Worm (Caenorhabditis elegans): ENCODE data around the gene F58B4.7.

Gene F58B4.7

ce11 chrV:10965501-10965900 is 42.4 kb upstream of the F58B4.7 start, which contains the start of the genes ctf-4 and eef-1G (continued):
- TF ChIP-seq madf-6 (GFP tag; IDR thresholded peaks at IDR 0.05), result peak; percentile 91
- TF ChIP-seq dpff-1 (tag; optimal IDR thresholded peaks at IDR 0.05), result no peak
- TF ChIP-seq snpc-1.1 (tag; optimal IDR thresholded peaks at IDR 0.05; ENCODE audit: insufficient read depth), result peak; percentile 59
- peak; percentile 51 for TF ChIP-seq F49E8.2 (tag; optimal IDR thresholded peaks at IDR 0.05; ENCODE audit: insufficient read depth)
- peak; percentile 82 for TF ChIP-seq D2030.7 (GFP tag; IDR thresholded peaks at IDR 0.05)
- peak; percentile 57 for TF ChIP-seq B0019.2 (GFP tag; conservative IDR thresholded peaks at IDR 0.05)
- TF ChIP-seq F33H1.4 (GFP tag; IDR thresholded peaks at IDR 0.05), result peak; percentile 74
- peak; percentile 78 for TF ChIP-seq somi-1 (GFP tag; optimal IDR thresholded peaks at IDR 0.05)
- 0 out of 2 replicates have a peak, but pooled peaks have one; percentile 7 for TF ChIP-seq aptf-2 (GFP tag; conservative IDR thresholded peaks at IDR 0.05)
- 0 out of 2 replicates have a peak, but pooled peaks have one; percentile 62 for TF ChIP-seq cebp-2 (GFP tag; IDR thresholded peaks at IDR 0.05)
- no peak for TF ChIP-seq sea-2 (GFP tag; IDR thresholded peaks at IDR 0.05)
- peak; percentile 93 for TF ChIP-seq ceh-27 (GFP tag; optimal IDR thresholded peaks at IDR 0.05)
- TF ChIP-seq egl-44 (GFP tag; IDR thresholded peaks at IDR 0.05), result peak; percentile 80; the same call in 1 of the 2 replicates
- peak; percentile 88 for TF ChIP-seq snpc-1.3 (tag; optimal IDR thresholded peaks at IDR 0.05; ENCODE audit: insufficient read depth)
- peak; percentile 90 for TF ChIP-seq efl-1 (GFP tag; optimal IDR thresholded peaks at IDR 0.05)
- TF ChIP-seq K11D2.4 (GFP tag; IDR thresholded peaks at IDR 0.05), result peak; percentile 90
- no peak for TF ChIP-seq nhr-27 (tag; optimal IDR thresholded peaks at IDR 0.05)
- peak; percentile 54; the same call in 1 of the 2 replicates for TF ChIP-seq C17E4.6 (GFP tag; IDR thresholded peaks at IDR 0.05)
- peak; percentile 86 for TF ChIP-seq C06A6.2 (GFP tag; conservative IDR thresholded peaks at IDR 0.05)
- peak; percentile 14 for TF ChIP-seq T07F8.4 (tag; optimal IDR thresholded peaks at IDR 0.05)
- TF ChIP-seq T26A5.8 (tag; optimal IDR thresholded peaks at IDR 0.05), result no peak
- TF ChIP-seq F10E7.11 (tag; optimal IDR thresholded peaks at IDR 0.05), result no peak
- TF ChIP-seq madf-3 (GFP tag; IDR thresholded peaks at IDR 0.05), result peak; percentile 90
- TF ChIP-seq dox-1 (GFP tag; IDR thresholded peaks at IDR 0.05), result peak; percentile 97
- TF ChIP-seq ztf-25 (GFP tag; IDR thresholded peaks at IDR 0.05), result no peak
- peak; percentile 8 for TF ChIP-seq him-1 (tag; optimal IDR thresholded peaks at IDR 0.05)
- peak; percentile 83; the same call in 1 of the 2 replicates for TF ChIP-seq Y95B8A.8 (GFP tag; IDR thresholded peaks at IDR 0.05)
- peak; percentile 85 for TF ChIP-seq K12H6.12 (tag; optimal IDR thresholded peaks at IDR 0.05)
- TF ChIP-seq nhr-179 (tag; optimal IDR thresholded peaks at IDR 0.05), result no peak
- peak; percentile 93 for TF ChIP-seq snpc-3.4 (tag; optimal IDR thresholded peaks at IDR 0.05)
- TF ChIP-seq F23B12.7 (tag; optimal IDR thresholded peaks at IDR 0.05; ENCODE audit: insufficient read depth), result peak; percentile 97
- peak; percentile 94 for TF ChIP-seq rcor-1 (GFP tag; IDR thresholded peaks at IDR 0.05)
- TF ChIP-seq unc-62 (GFP tag; optimal IDR thresholded peaks at IDR 0.05), result peak; percentile 40
- TF ChIP-seq lin-54 (GFP tag; optimal IDR thresholded peaks at IDR 0.05), result peak; percentile 95
- peak; percentile 64 for TF ChIP-seq madf-8 (GFP tag; conservative IDR thresholded peaks at IDR 0.05)
- TF ChIP-seq pbrm-1 (GFP tag; IDR thresholded peaks at IDR 0.05), result peak; percentile 91
- peak; percentile 52 for TF ChIP-seq nhr-90 (tag; optimal IDR thresholded peaks at IDR 0.05)
- no peak for TF ChIP-seq akir-1 (GFP tag; optimal IDR thresholded peaks at IDR 0.05)
- TF ChIP-seq hmg-20 (GFP tag; IDR thresholded peaks at IDR 0.05), result 0 out of 2 replicates have a peak, but pooled peaks have one; percentile 49
- no peak for TF ChIP-seq rpc-1 (optimal IDR thresholded peaks at IDR 0.05)
- no peak for TF ChIP-seq rpc-1 (tag; optimal IDR thresholded peaks at IDR 0.05)
- peak; percentile 77 for TF ChIP-seq unc-130 (GFP tag; optimal IDR thresholded peaks at IDR 0.05)
- TF ChIP-seq attf-3 (GFP tag; conservative IDR thresholded peaks at IDR 0.05), result peak; percentile 75
- TF ChIP-seq Y56A3A.18 (GFP tag; IDR thresholded peaks at IDR 0.05), result 0 out of 2 replicates have a peak, but pooled peaks have one; percentile 21
- TF ChIP-seq repo-1 (tag; optimal IDR thresholded peaks at IDR 0.05), result peak; percentile 75
- peak; percentile 77 for TF ChIP-seq ceh-100 (GFP tag; IDR thresholded peaks at IDR 0.05)
- peak; percentile 97 for TF ChIP-seq nhr-80 (tag; optimal IDR thresholded peaks at IDR 0.05)
- TF ChIP-seq ztf-18 (tag; optimal IDR thresholded peaks at IDR 0.05), result peak; percentile 74

Data from whole organism, young adult.